Fruit fly (Drosophila melanogaster): ENCODE data around the gene Atg101.

The Atg101 gene

DNA sequence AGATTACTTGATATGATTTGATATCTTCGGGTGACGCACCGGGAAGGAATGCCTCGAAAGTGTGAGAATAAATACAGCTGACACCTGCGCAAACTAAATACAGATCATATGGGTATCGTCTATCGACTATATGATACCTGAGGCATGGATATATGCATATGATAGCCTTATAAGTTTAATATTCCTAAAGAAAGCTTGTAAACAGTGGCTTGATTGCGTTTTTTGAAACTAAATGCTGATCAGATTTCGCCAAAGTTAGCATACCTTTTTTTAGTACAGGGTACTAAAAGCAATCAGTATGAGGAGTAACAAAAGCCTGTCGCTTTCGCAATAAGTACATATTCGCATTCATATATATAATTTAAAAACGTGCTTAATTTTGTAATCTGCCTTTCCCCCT lies 42.9 kb downstream of the Atg101 start (continued):
- peak; percentile 44 for TF ChIP-seq CG7839 (tag; optimal IDR thresholded peaks at IDR 0.05)
- TF ChIP-seq ranshi (GFP tag; IDR thresholded peaks at IDR 0.05), result peak; percentile 56; the same call in 1 of the 2 replicates
- TF ChIP-seq dpn (GFP tag; optimal IDR thresholded peaks at IDR 0.05), result peak in 1 of 2 experiments; percentile 18
- peak; percentile 59 for TF ChIP-seq CG14441 (GFP tag; IDR thresholded peaks at IDR 0.05)
- peak; percentile 6 for TF ChIP-seq CG10267 (tag; optimal IDR thresholded peaks at IDR 0.05)
- 0 out of 3 replicates have a peak, but pooled peaks have one; percentile 44 for TF ChIP-seq so (GFP tag; IDR thresholded peaks at IDR 0.05)
- TF ChIP-seq Atf3 (GFP tag; optimal IDR thresholded peaks at IDR 0.05), result no peak
- peak; percentile 2 for TF ChIP-seq CG13624 (GFP tag; optimal IDR thresholded peaks at IDR 0.05)
- peak; percentile 10 for TF ChIP-seq corto (GFP tag; optimal IDR thresholded peaks at IDR 0.05)

DNA sequence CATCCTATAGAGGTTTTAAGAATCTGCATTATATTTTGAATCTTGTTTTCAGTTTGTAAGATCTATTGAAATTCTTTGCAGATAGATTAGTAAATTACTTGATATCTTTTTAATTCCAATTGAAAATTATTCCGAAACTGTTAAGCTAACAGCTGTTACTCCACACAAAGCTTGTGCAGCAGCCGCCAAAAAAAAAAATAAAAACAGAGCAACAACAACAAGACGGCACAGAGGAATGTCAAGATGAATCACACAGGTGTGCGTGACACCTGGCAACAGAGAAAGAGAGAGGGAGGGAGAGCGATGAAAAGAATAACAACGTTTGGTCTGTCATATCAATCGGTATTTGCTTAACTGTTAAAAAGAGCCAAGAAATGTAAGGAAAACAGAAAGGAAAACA lies 43.5 kb downstream of the Atg101 start:
- TF ChIP-seq kah (GFP tag; optimal IDR thresholded peaks at IDR 0.05) (peak; percentile 23), dati (GFP tag; IDR thresholded peaks at IDR 0.05) (no peak), dpn (GFP tag; optimal IDR thresholded peaks at IDR 0.05) (no peak), chinmo (GFP tag; IDR thresholded peaks at IDR 0.05; ENCODE audit: partially characterized antibody) (0 out of 4 replicates have a peak, but pooled peaks have one; percentile 51), sd (tag; optimal IDR thresholded peaks at IDR 0.05) (peak; percentile 84), Hr51 (GFP tag; optimal IDR thresholded peaks at IDR 0.05) (no peak), ranshi (GFP tag; IDR thresholded peaks at IDR 0.05) (no peak), ken (GFP tag; IDR thresholded peaks at IDR 0.05) (no peak), CG3281 (GFP tag; optimal IDR thresholded peaks at IDR 0.05) (no peak), ara (GFP tag; IDR thresholded peaks at IDR 0.05) (no peak), CG9437 (GFP tag; optimal IDR thresholded peaks at IDR 0.05) (no peak), CG7372 (GFP tag; IDR thresholded peaks at IDR 0.05) (no peak), kni (GFP tag; optimal IDR thresholded peaks at IDR 0.05) (peak; percentile 23), CG1792 (GFP tag; optimal IDR thresholded peaks at IDR 0.05) (no peak), CG10654 (GFP tag; optimal IDR thresholded peaks at IDR 0.05) (no peak), ERR (GFP tag; optimal IDR thresholded peaks at IDR 0.05) (no peak), CG4360 (GFP tag; IDR thresholded peaks at IDR 0.05) (peak; percentile 70), Blimp-1 (GFP tag; optimal IDR thresholded peaks at IDR 0.05) (peak; percentile 3), NC2β (GFP tag; optimal IDR thresholded peaks at IDR 0.05) (no peak), CG4404 (GFP tag; IDR thresholded peaks at IDR 0.05) (no peak)

DNA sequence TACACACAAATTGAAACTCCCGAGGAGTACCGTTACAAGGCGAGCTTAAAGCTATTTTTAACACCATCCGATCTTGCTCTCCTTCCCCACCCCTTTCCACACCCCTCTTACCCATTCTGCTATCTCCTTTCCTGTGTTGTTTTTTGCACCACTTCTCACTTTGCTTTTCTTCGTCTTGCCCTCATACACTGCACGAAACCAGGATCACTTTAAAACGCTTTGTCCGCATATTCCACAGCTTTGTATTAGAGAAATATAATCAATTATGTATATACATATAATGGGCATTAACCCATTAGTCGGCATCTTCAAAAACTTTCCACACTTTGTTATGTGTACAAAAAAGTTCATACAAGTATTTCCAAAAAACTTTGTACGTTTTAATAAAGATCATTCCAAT lies 44.0 kb downstream of the Atg101 start:
- TF ChIP-seq Drgx (GFP tag; IDR thresholded peaks at IDR 0.05) (0 out of 2 replicates have a peak, but pooled peaks have one; percentile 26), crol (GFP tag; IDR thresholded peaks at IDR 0.05) (0 out of 2 replicates have a peak, but pooled peaks have one; percentile 17), NfI (GFP tag; optimal IDR thresholded peaks at IDR 0.05) (no peak)

DNA sequence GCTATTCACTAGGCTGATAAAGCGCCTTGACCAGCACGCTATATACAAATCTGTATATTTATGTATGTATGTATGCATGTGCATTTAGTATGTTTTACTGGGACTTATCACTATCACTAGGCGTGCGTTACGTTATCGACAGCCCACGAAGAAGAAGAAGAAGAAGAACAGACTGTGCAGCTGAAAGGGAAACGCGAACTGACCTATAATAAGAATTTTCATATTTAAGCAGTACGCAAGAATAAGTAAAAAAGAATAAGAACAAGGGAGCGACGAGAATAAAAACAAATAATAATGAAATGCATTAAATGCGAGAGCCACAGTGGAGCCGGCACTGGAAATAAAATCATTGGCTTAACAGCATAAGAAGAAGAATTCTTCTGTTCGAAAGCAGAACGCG lies 44.8 kb downstream of the Atg101 start:
- TF ChIP-seq bsh (GFP tag; optimal IDR thresholded peaks at IDR 0.05), result peak in 1 of 2 experiments; percentile 16
- TF ChIP-seq pfk (GFP tag; optimal IDR thresholded peaks at IDR 0.05), result no peak
- TF ChIP-seq ken (GFP tag; IDR thresholded peaks at IDR 0.05), result no peak
- peak; percentile 57 for TF ChIP-seq nom (GFP tag; optimal IDR thresholded peaks at IDR 0.05)
- TF ChIP-seq rib (GFP tag; IDR thresholded peaks at IDR 0.05), result no peak
- TF ChIP-seq CG17385 (GFP tag; optimal IDR thresholded peaks at IDR 0.05), result peak; percentile 77
- peak; percentile 66 for TF ChIP-seq Blimp-1 (GFP tag; optimal IDR thresholded peaks at IDR 0.05)
- 0 out of 3 replicates have a peak, but pooled peaks have one; percentile 16 for TF ChIP-seq CG2199 (GFP tag; IDR thresholded peaks at IDR 0.05)
- peak; percentile 56 for TF ChIP-seq Med (GFP tag)
- TF ChIP-seq sens (GFP tag), result peak; percentile 60
- TF ChIP-seq Pdp1 (GFP tag; optimal IDR thresholded peaks at IDR 0.05), result peak in 1 of 2 experiments; percentile 17
